Worm (Caenorhabditis elegans) whole organism, L3 larva: ENCODE results near the gene hot-4.

Experiments
- egl-27 ChIP-seq: sonication (generic microtip); optimal IDR thresholded peaks from 4 replicates; lab custom pipeline; 2017; ENCODE audit warnings: missing biosample characterization, missing genetic modification reagents, missing genetic modification characterization
- egl-5 ChIP-seq: fragments of 150-350 bp; optimal IDR thresholded peaks from 2 replicates; lab custom pipeline; 2017; ENCODE audit warnings: missing biosample characterization, missing genetic modification reagents, missing genetic modification characterization, inconsistent platforms
- elt-3 ChIP-seq, 3 experiments: fragments of 150-350 bp in 1 of 3; sonication (generic microtip) in 2 of 3; optimal IDR thresholded peaks; 2 replicates in 2 of 3; 4 replicates in 1 of 3; lab custom pipeline; 2014 to 2017; ENCODE audit warnings: missing biosample characterization in 3 of 3, missing genetic modification characterization in 3 of 3
- pha-4 ChIP-seq: fragments of 150-350 bp; optimal IDR thresholded peaks from 2 replicates; lab custom pipeline; 2014; ENCODE audit warnings: missing biosample characterization, missing genetic modification reagents, missing genetic modification characterization
- unc-62 ChIP-seq: fragments of 150-350 bp; sonication (generic microtip); optimal IDR thresholded peaks from 4 replicates; lab custom pipeline; 2014; ENCODE audit warnings: missing biosample characterization, missing genetic modification reagents, missing genetic modification characterization
- zag-1 ChIP-seq: fragments of 150-350 bp; optimal IDR thresholded peaks from 2 replicates; lab custom pipeline; 2014; ENCODE audit warnings: missing biosample characterization, missing genetic modification characterization

DNA sequence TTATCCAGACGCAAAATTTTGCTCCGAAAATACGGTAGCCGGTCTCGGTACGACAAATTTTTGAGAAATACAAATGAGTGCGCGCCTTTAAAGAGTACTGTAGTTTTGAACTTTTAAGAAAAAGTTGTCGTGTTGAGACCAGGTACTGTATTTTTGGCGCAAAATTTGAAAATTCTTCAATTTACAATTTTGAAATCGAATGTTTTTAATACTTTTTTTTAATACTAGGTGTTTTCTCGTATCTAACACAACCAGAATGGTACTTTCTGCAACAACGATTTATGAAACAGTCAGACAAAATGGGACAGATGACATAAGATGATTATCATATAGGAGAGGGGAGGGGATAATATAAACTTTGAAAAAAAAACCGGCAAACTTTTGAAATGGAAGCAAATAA, 21.5 kb upstream of the hot-4 start:
- TF ChIP-seq unc-62 (no peak), elt-3 (tag; optimal IDR thresholded peaks at IDR 0.05; lab: Kevin White, UChicago) (no peak), egl-27 (tag; lab: Kevin White, UChicago) (no peak), zag-1 (tag; lab: Kevin White, UChicago) (no peak), egl-5 (tag; lab: Kevin White, UChicago) (no peak), pha-4 (tag; lab: Kevin White, UChicago) (no peak)
